Fruit fly (Drosophila melanogaster) whole organism, embryonic: ENCODE measurements around the gene Rbf.

ENCODE experiments used
- Bgb ChIP-seq: fragments of 200-800 bp; sonication (Bioruptor generic); IDR thresholded peaks from 2 replicates; pipeline ENCODE4 v1.3.6; 2022; ENCODE audit warnings: missing biosample characterization, missing genetic modification characterization; ENCODE audit not compliant: partially characterized antibody
- CG10267 ChIP-seq: fragments of 200-800 bp; sonication (Bioruptor generic); optimal IDR thresholded peaks from 2 replicates; lab custom pipeline; 2018; ENCODE audit warnings: missing biosample characterization, mild to moderate bottlenecking, missing genetic modification characterization, moderate library complexity
- CG11560 ChIP-seq: fragments of 200-800 bp; sonication (Bioruptor generic); IDR thresholded peaks from 3 replicates; pipeline ENCODE4 v1.3.6; 2022; ENCODE audit warnings: missing biosample characterization, missing genetic modification characterization
- CG12744 ChIP-seq: fragments of 200-800 bp; sonication (Bioruptor generic); optimal IDR thresholded peaks from 2 replicates; lab custom pipeline; 2016; ENCODE audit warnings: missing biosample characterization, missing genetic modification characterization
- CG13287 ChIP-seq: fragments of 200-800 bp; sonication (Bioruptor generic); IDR thresholded peaks from 2 replicates; pipeline ENCODE4 v1.3.6; 2022; ENCODE audit warnings: missing biosample characterization, missing genetic modification characterization; ENCODE audit not compliant: partially characterized antibody
- CG13296 ChIP-seq: fragments of 200-800 bp; sonication (Bioruptor generic); optimal IDR thresholded peaks from 3 replicates; lab custom pipeline; 2018; ENCODE audit warnings: missing biosample characterization, mild to moderate bottlenecking, missing genetic modification characterization
- CG13624 ChIP-seq: fragments of 200-800 bp; sonication (Bioruptor generic); optimal IDR thresholded peaks from 2 replicates; lab custom pipeline; 2016; ENCODE audit warnings: missing biosample characterization, missing genetic modification characterization
- CG15514 ChIP-seq: fragments of 200-800 bp; sonication (Bioruptor generic); optimal IDR thresholded peaks from 3 replicates; lab custom pipeline; 2017; ENCODE audit warnings: missing biosample characterization, missing genetic modification characterization, mild to moderate bottlenecking, moderate library complexity, missing genetic modification reagents
- CG15601 ChIP-seq: fragments of 200-800 bp; sonication (Bioruptor generic); optimal IDR thresholded peaks from 3 replicates; lab custom pipeline; 2019; ENCODE audit warnings: missing biosample characterization, mild to moderate bottlenecking, missing genetic modification characterization, moderate library complexity
- CG1602 ChIP-seq: fragments of 200-800 bp; sonication (Bioruptor generic); optimal IDR thresholded peaks from 3 replicates; lab custom pipeline; 2016; ENCODE audit warnings: missing biosample characterization, missing genetic modification characterization
- CG16813 ChIP-seq: fragments of 200-800 bp; sonication (Bioruptor generic); IDR thresholded peaks from 3 replicates; pipeline ENCODE4 v1.3.6; 2022; ENCODE audit warnings: missing biosample characterization, missing genetic modification characterization; ENCODE audit not compliant: partially characterized antibody
- CG17186 ChIP-seq: fragments of 200-800 bp; sonication (Bioruptor generic); optimal IDR thresholded peaks from 3 replicates; lab custom pipeline; 2017; ENCODE audit warnings: missing biosample characterization, missing genetic modification reagents, missing genetic modification characterization
- CG2116 ChIP-seq: fragments of 200-800 bp; sonication (Bioruptor generic); optimal IDR thresholded peaks from 3 replicates; lab custom pipeline; 2018; ENCODE audit warnings: missing biosample characterization, mild to moderate bottlenecking, missing genetic modification characterization
- CG3995 ChIP-seq: fragments of 200-800 bp; sonication (Bioruptor generic); optimal IDR thresholded peaks from 3 replicates; lab custom pipeline; 2016; ENCODE audit warnings: missing biosample characterization, missing genetic modification characterization
- CG4617 ChIP-seq: fragments of 200-800 bp; sonication (Bioruptor generic); optimal IDR thresholded peaks from 3 replicates; lab custom pipeline; 2016; ENCODE audit warnings: missing biosample characterization, missing genetic modification characterization, borderline replicate concordance
- CG9437 ChIP-seq: fragments of 200-800 bp; sonication (Bioruptor generic); optimal IDR thresholded peaks from 2 replicates; lab custom pipeline; 2018; ENCODE audit warnings: missing biosample characterization, mild to moderate bottlenecking, missing genetic modification characterization
- CG9797 ChIP-seq: fragments of 200-800 bp; sonication (Bioruptor generic); optimal IDR thresholded peaks from 3 replicates; lab custom pipeline; 2018; ENCODE audit warnings: missing biosample characterization, mild to moderate bottlenecking, missing genetic modification characterization
- Dll ChIP-seq: fragments of 200-800 bp; sonication (Bioruptor generic); IDR thresholded peaks from 4 replicates; pipeline ENCODE4 v1.3.6; 2022; ENCODE audit warnings: missing biosample characterization, missing genetic modification characterization; ENCODE audit not compliant: partially characterized antibody
- Dp ChIP-seq: fragments of 200-800 bp; sonication (Bioruptor generic); optimal IDR thresholded peaks from 2 replicates; lab custom pipeline; 2018; ENCODE audit warnings: missing biosample characterization, mild to moderate bottlenecking, missing genetic modification characterization, moderate library complexity
- E2f1 ChIP-seq: fragments of 200-800 bp; sonication (Bioruptor generic); IDR thresholded peaks from 2 replicates; pipeline ENCODE4 v1.3.6; 2022; ENCODE audit warnings: missing biosample characterization, missing genetic modification characterization
- E2f2 ChIP-seq: fragments of 200-800 bp; sonication (Bioruptor generic); IDR thresholded peaks from 2 replicates; pipeline ENCODE4 v1.3.6; 2022; ENCODE audit warnings: missing biosample characterization, missing genetic modification characterization
- Ets97D ChIP-seq: fragments of 200-800 bp; sonication (Bioruptor generic); optimal IDR thresholded peaks from 3 replicates; lab custom pipeline; 2016; ENCODE audit warnings: missing biosample characterization, missing genetic modification characterization
- HLH4C ChIP-seq: fragments of 200-800 bp; sonication (Bioruptor generic); IDR thresholded peaks from 3 replicates; pipeline ENCODE4 v1.3.6; 2022; ENCODE audit warnings: missing biosample characterization, missing genetic modification characterization; ENCODE audit not compliant: partially characterized antibody
- Lhr ChIP-seq: fragments of 200-800 bp; sonication (Bioruptor generic); optimal IDR thresholded peaks from 3 replicates; lab custom pipeline; 2017; ENCODE audit warnings: mild to moderate bottlenecking, missing biosample characterization, missing genetic modification reagents, missing genetic modification characterization
- MESR4 ChIP-seq: fragments of 200-800 bp; sonication (Bioruptor generic); optimal IDR thresholded peaks from 2 replicates; lab custom pipeline; 2018; ENCODE audit warnings: missing biosample characterization, mild to moderate bottlenecking, missing genetic modification characterization, moderate library complexity
- Med ChIP-seq: fragments of 200-800 bp; sonication (Bioruptor generic); peaks from one replicate; lab custom pipeline; 2016; ENCODE audit warnings: missing biosample characterization, missing genetic modification characterization, mild to moderate bottlenecking, inconsistent platforms, moderate library complexity
- Myb ChIP-seq: fragments of 200-800 bp; sonication (Bioruptor generic); optimal IDR thresholded peaks from 2 replicates; lab custom pipeline; 2016; ENCODE audit warnings: missing biosample characterization, missing genetic modification characterization
- Scr ChIP-seq: fragments of 200-800 bp; sonication (Bioruptor generic); IDR thresholded peaks from 2 replicates; pipeline ENCODE4 v1.3.6; 2022; ENCODE audit warnings: missing biosample characterization, missing genetic modification characterization; ENCODE audit not compliant: partially characterized antibody
- Sin3A ChIP-seq: fragments of >200 bp; optimal IDR thresholded peaks from 2 replicates; lab custom pipeline; 2018
- Sry-β ChIP-seq: fragments of 200-800 bp; sonication (Bioruptor generic); optimal IDR thresholded peaks from 2 replicates; lab custom pipeline; 2018; ENCODE audit warnings: missing biosample characterization, mild to moderate bottlenecking, missing genetic modification characterization, moderate library complexity
- amos ChIP-seq: fragments of 200-800 bp; sonication (Bioruptor generic); IDR thresholded peaks from 2 replicates; pipeline ENCODE4 v1.3.6; 2022; ENCODE audit warnings: missing biosample characterization, missing genetic modification characterization; ENCODE audit not compliant: partially characterized antibody
- bbx ChIP-seq: fragments of 200-800 bp; sonication (Bioruptor generic); IDR thresholded peaks from 2 replicates; pipeline ENCODE4 v1.3.6; 2022; ENCODE audit warnings: missing biosample characterization, missing genetic modification characterization; ENCODE audit not compliant: partially characterized antibody
- cad ChIP-seq: fragments of >200 bp; optimal IDR thresholded peaks from 2 replicates; lab custom pipeline; 2017; ENCODE audit warnings: missing biosample characterization, missing genetic modification characterization
- hb ChIP-seq: fragments of 200-800 bp; sonication (Bioruptor generic); IDR thresholded peaks from 3 replicates; pipeline ENCODE4 v1.3.6; 2022; ENCODE audit warnings: missing biosample characterization, missing genetic modification characterization; ENCODE audit not compliant: partially characterized antibody
- hbn ChIP-seq: fragments of 200-800 bp; sonication (Bioruptor generic); IDR thresholded peaks from 2 replicates; pipeline ENCODE4 v1.3.6; 2022; ENCODE audit warnings: missing biosample characterization, missing genetic modification characterization; ENCODE audit not compliant: partially characterized antibody
- inv ChIP-seq: fragments of 200-800 bp; sonication (Bioruptor generic); IDR thresholded peaks from 2 replicates; pipeline ENCODE4 v1.3.6; 2022; ENCODE audit warnings: missing biosample characterization, missing genetic modification characterization; ENCODE audit not compliant: partially characterized antibody
- kah ChIP-seq: fragments of 200-800 bp; sonication (Bioruptor generic); optimal IDR thresholded peaks from 2 replicates; lab custom pipeline; 2018; ENCODE audit warnings: missing biosample characterization, mild to moderate bottlenecking, missing genetic modification characterization
- knrl ChIP-seq: fragments of 200-800 bp; sonication (Bioruptor generic); IDR thresholded peaks from 3 replicates; pipeline ENCODE4 v1.3.6; 2022; ENCODE audit warnings: missing biosample characterization, missing genetic modification characterization; ENCODE audit not compliant: partially characterized antibody
- pzg ChIP-seq: fragments of 200-800 bp; sonication (Bioruptor generic); optimal IDR thresholded peaks from 3 replicates; lab custom pipeline; 2018; ENCODE audit warnings: missing biosample characterization, mild to moderate bottlenecking, missing genetic modification characterization, moderate library complexity
- rib ChIP-seq: fragments of 200-800 bp; sonication (Bioruptor generic); IDR thresholded peaks from 2 replicates; pipeline ENCODE4 v1.3.6; 2022; ENCODE audit warnings: missing biosample characterization, missing genetic modification characterization
- row ChIP-seq: fragments of 200-800 bp; sonication (Bioruptor generic); IDR thresholded peaks from 3 replicates; pipeline ENCODE4 v1.3.6; 2022; ENCODE audit warnings: missing biosample characterization, missing genetic modification characterization
- scrt ChIP-seq: fragments of 200-800 bp; sonication (Bioruptor generic); optimal IDR thresholded peaks from 2 replicates; lab custom pipeline; 2018; ENCODE audit warnings: missing biosample characterization, mild to moderate bottlenecking, missing genetic modification characterization, moderate library complexity
- sna ChIP-seq: fragments of 200-800 bp; sonication (Bioruptor generic); IDR thresholded peaks from 2 replicates; pipeline ENCODE4 v1.3.6; 2022; ENCODE audit warnings: missing biosample characterization, missing genetic modification characterization; ENCODE audit not compliant: partially characterized antibody
- stwl ChIP-seq: fragments of 200-800 bp; sonication (Bioruptor generic); optimal IDR thresholded peaks from 3 replicates; lab custom pipeline; 2018; ENCODE audit warnings: missing biosample characterization, mild to moderate bottlenecking, missing genetic modification characterization, moderate library complexity
- tna ChIP-seq: fragments of 200-800 bp; sonication (Bioruptor generic); IDR thresholded peaks from 2 replicates; pipeline ENCODE4 v1.3.6; 2022; ENCODE audit warnings: missing biosample characterization, missing genetic modification characterization; ENCODE audit not compliant: partially characterized antibody
- vnd ChIP-seq: fragments of 200-800 bp; sonication (Bioruptor generic); IDR thresholded peaks from 3 replicates; pipeline ENCODE4 v1.3.6; 2022; ENCODE audit warnings: missing biosample characterization, missing genetic modification characterization; ENCODE audit not compliant: partially characterized antibody
- wor ChIP-seq: fragments of 200-800 bp; sonication (Bioruptor generic); IDR thresholded peaks from 2 replicates; pipeline ENCODE4 v1.3.6; 2022; ENCODE audit warnings: missing biosample characterization, missing genetic modification characterization
- zen2 ChIP-seq: fragments of 200-800 bp; sonication (Bioruptor generic); IDR thresholded peaks from 3 replicates; pipeline ENCODE4 v1.3.6; 2022; ENCODE audit warnings: missing biosample characterization, missing genetic modification characterization; ENCODE audit not compliant: partially characterized antibody

Rbf gene

dm6 chrX:792923-793322, 8.4 kb downstream of the Rbf start, which contains the start of gene CG16989:
Gene CG16989, plus strand, starts transcription at chrX:793147.
- TF ChIP-seq pzg (GFP tag; lab: Kevin White, UChicago), result peak; percentile 74
- TF ChIP-seq HLH4C (GFP tag; lab: Robert Waterston, UW), result peak; percentile 63
- peak; percentile 92 for TF ChIP-seq E2f1 (GFP tag; lab: Robert Waterston, UW)
- peak; percentile 26 for TF ChIP-seq Sin3A (lab: Kevin White, UChicago)
- no peak for TF ChIP-seq kah (GFP tag; lab: Kevin White, UChicago)
- TF ChIP-seq CG11560 (tag; lab: Robert Waterston, UW), result peak; percentile 95
- peak; percentile 83 for TF ChIP-seq CG2116 (GFP tag; lab: Kevin White, UChicago)
- TF ChIP-seq Lhr, result peak; percentile 15
- peak; percentile 39 for TF ChIP-seq Ets97D (GFP tag; lab: Kevin White, UChicago)
- TF ChIP-seq CG4617, result peak; percentile 7
- peak; percentile 55 for TF ChIP-seq Scr (GFP tag; lab: Robert Waterston, UW)
- TF ChIP-seq cad (GFP tag; lab: Kevin White, UChicago), result no peak
- peak; percentile 34 for TF ChIP-seq CG10267
- TF ChIP-seq CG13296 (GFP tag; lab: Kevin White, UChicago), result no peak
- TF ChIP-seq Dll (GFP tag; lab: Robert Waterston, UW), result peak; percentile 53; the same call in 2 of the 4 replicates
- TF ChIP-seq amos (GFP tag; lab: Robert Waterston, UW), result peak; percentile 45; the same call in 1 of the 2 replicates
- peak; percentile 22; the same call in 1 of the 2 replicates for TF ChIP-seq hbn
- TF ChIP-seq tna (GFP tag; lab: Robert Waterston, UW), result 0 out of 2 replicates have a peak, but pooled peaks have one; percentile 34
- peak; percentile 59 for TF ChIP-seq bbx (GFP tag; lab: Robert Waterston, UW)
- TF ChIP-seq inv (GFP tag; lab: Robert Waterston, UW), result no peak
- peak; percentile 58; the same call in 2 of the 3 replicates for TF ChIP-seq CG16813 (GFP tag; lab: Robert Waterston, UW)
- peak; percentile 49 for TF ChIP-seq CG17186
- TF ChIP-seq Myb (GFP tag; lab: Kevin White, UChicago), result peak; percentile 98
- TF ChIP-seq Dp, result peak; percentile 87
- peak; percentile 75 for TF ChIP-seq MESR4 (GFP tag; lab: Kevin White, UChicago)
- TF ChIP-seq E2f2 (GFP tag; lab: Robert Waterston, UW), result peak; percentile 88
- TF ChIP-seq Med (GFP tag; lab: Kevin White, UChicago), result peak; percentile 34
- TF ChIP-seq rib, result no peak
- TF ChIP-seq hb, result peak; percentile 39; the same call in 1 of the 3 replicates
- peak; percentile 51 for TF ChIP-seq CG13624 (GFP tag; lab: Kevin White, UChicago)
- TF ChIP-seq CG13287 (GFP tag; lab: Robert Waterston, UW), result peak; percentile 60
- TF ChIP-seq scrt (GFP tag; lab: Kevin White, UChicago), result peak; percentile 65
- TF ChIP-seq CG1602, result no peak
- 0 out of 3 replicates have a peak, but pooled peaks have one; percentile 29 for TF ChIP-seq zen2
- no peak for TF ChIP-seq Sry-β (GFP tag; lab: Kevin White, UChicago)
- TF ChIP-seq CG9437 (GFP tag; lab: Kevin White, UChicago), result no peak
- TF ChIP-seq vnd (GFP tag; lab: Robert Waterston, UW), result peak; percentile 40; the same call in 1 of the 3 replicates
- 0 out of 3 replicates have a peak, but pooled peaks have one; percentile 11 for TF ChIP-seq row (GFP tag; lab: Robert Waterston, UW)
- TF ChIP-seq CG9797 (GFP tag; lab: Kevin White, UChicago), result peak; percentile 80
- TF ChIP-seq CG15514 (GFP tag; lab: Kevin White, UChicago), result peak; percentile 62
- peak; percentile 33; the same call in 1 of the 3 replicates for TF ChIP-seq knrl (GFP tag; lab: Robert Waterston, UW)
- no peak for TF ChIP-seq CG12744 (GFP tag; lab: Kevin White, UChicago)
- TF ChIP-seq CG3995 (GFP tag; lab: Kevin White, UChicago), result peak; percentile 11
- peak; percentile 68 for TF ChIP-seq stwl
- peak; percentile 38; the same call in 1 of the 2 replicates for TF ChIP-seq sna (GFP tag; lab: Robert Waterston, UW)
- TF ChIP-seq Bgb, result peak; percentile 57
- TF ChIP-seq wor, result no peak
- no peak for TF ChIP-seq CG15601 (tag; lab: Kevin White, UChicago)
